Fruit fly (Drosophila melanogaster): ENCODE results near the gene Fur1.

dm6 chr3R:25331103-25331502 is 141.8 kb downstream of the Fur1 start, which contains the start of gene CHKov2:
- TF ChIP-seq mirr (GFP tag; optimal IDR thresholded peaks at IDR 0.05), result no peak
- no peak for TF ChIP-seq E2f2 (GFP tag; IDR thresholded peaks at IDR 0.05)
- no peak for TF ChIP-seq ftz-f1 (GFP tag; optimal IDR thresholded peaks at IDR 0.05)
- TF ChIP-seq Pdp1 (GFP tag; optimal IDR thresholded peaks at IDR 0.05), result no peak
- TF ChIP-seq CG8478 (optimal IDR thresholded peaks at IDR 0.05), result no peak
- TF ChIP-seq Jarid2 (GFP tag; optimal IDR thresholded peaks at IDR 0.05), result no peak
- no peak for TF ChIP-seq sima (GFP tag; optimal IDR thresholded peaks at IDR 0.05)
- TF ChIP-seq en (GFP tag; optimal IDR thresholded peaks at IDR 0.05), result no peak
- TF ChIP-seq CG1602 (GFP tag; optimal IDR thresholded peaks at IDR 0.05), result no peak
- no peak for TF ChIP-seq Bteb2 (GFP tag; optimal IDR thresholded peaks at IDR 0.05)
- TF ChIP-seq CTCF (GFP tag; optimal IDR thresholded peaks at IDR 0.05), result no peak
- TF ChIP-seq CG3847 (GFP tag; IDR thresholded peaks at IDR 0.05), result no peak
